Fruit fly (Drosophila melanogaster) whole organism, embryonic: ENCODE data around the gene CG9114.

ENCODE experiments used
- ATbp ChIP-seq: fragments of 200-800 bp; sonication (Bioruptor generic); optimal IDR thresholded peaks from 2 replicates; lab custom pipeline; 2017; ENCODE audit warnings: missing biosample characterization, mild to moderate bottlenecking, missing genetic modification characterization, missing genetic modification reagents
- Abd-B ChIP-seq: fragments of 200-800 bp; sonication (Bioruptor generic); optimal IDR thresholded peaks from 2 replicates; lab custom pipeline; 2018; ENCODE audit warnings: missing biosample characterization, mild to moderate bottlenecking, missing genetic modification characterization, moderate library complexity
- Awh ChIP-seq: fragments of 200-800 bp; sonication (Bioruptor generic); IDR thresholded peaks from 2 replicates; pipeline ENCODE4, ENCODE4 v1.3.6; 2022; ENCODE audit warnings: missing biosample characterization, missing genetic modification characterization
- CG10321 ChIP-seq: fragments of 200-800 bp; sonication (Bioruptor generic); IDR thresholded peaks from 2 replicates; pipeline ENCODE4 v1.3.6; 2022; ENCODE audit warnings: missing biosample characterization, missing genetic modification characterization
- CG10462 ChIP-seq: fragments of 200-800 bp; sonication (Bioruptor generic); optimal IDR thresholded peaks from 2 replicates; lab custom pipeline; 2016; ENCODE audit warnings: missing biosample characterization, missing genetic modification characterization
- CG10654 ChIP-seq: fragments of 200-800 bp; sonication (Bioruptor generic); optimal IDR thresholded peaks from 2 replicates; lab custom pipeline; 2016; ENCODE audit warnings: missing biosample characterization, missing genetic modification characterization
- CG11456 ChIP-seq: fragments of 200-800 bp; sonication (Bioruptor generic); IDR thresholded peaks from 3 replicates; pipeline ENCODE4 v1.3.6; 2022; ENCODE audit warnings: missing biosample characterization, missing genetic modification characterization
- CG15011 ChIP-seq: fragments of 200-800 bp; sonication (Bioruptor generic); optimal IDR thresholded peaks from 3 replicates; lab custom pipeline; 2018; ENCODE audit warnings: missing biosample characterization, mild to moderate bottlenecking, missing genetic modification characterization
- CG16779 ChIP-seq: fragments of 200-800 bp; sonication (Bioruptor generic); IDR thresholded peaks from 2 replicates; pipeline ENCODE4 v1.3.6; 2022; ENCODE audit warnings: missing biosample characterization, missing genetic modification characterization
- CG17361 ChIP-seq: fragments of 200-800 bp; sonication (Bioruptor generic); IDR thresholded peaks from 3 replicates; pipeline ENCODE4 v1.3.6; 2022; ENCODE audit warnings: missing biosample characterization, missing genetic modification characterization
- CG17612 ChIP-seq: fragments of 200-800 bp; sonication (Bioruptor generic); IDR thresholded peaks from 2 replicates; pipeline ENCODE4 v1.3.6; 2022; ENCODE audit warnings: missing biosample characterization, missing genetic modification characterization
- CG1832 ChIP-seq: fragments of 200-800 bp; sonication (Bioruptor generic); optimal IDR thresholded peaks from 2 replicates; lab custom pipeline; 2017; ENCODE audit warnings: missing biosample characterization, mild to moderate bottlenecking, missing genetic modification characterization, inconsistent platforms
- CG32532 ChIP-seq: fragments of 200-800 bp; sonication (Bioruptor generic); IDR thresholded peaks from 2 replicates; pipeline ENCODE4 v1.3.6; 2022; ENCODE audit warnings: missing biosample characterization, missing genetic modification characterization
- CG33213 ChIP-seq: fragments of 200-800 bp; sonication (Bioruptor generic); optimal IDR thresholded peaks from 3 replicates; lab custom pipeline; 2016; ENCODE audit warnings: missing biosample characterization, missing genetic modification characterization
- CG4820 ChIP-seq: fragments of 200-800 bp; sonication (Bioruptor generic); optimal IDR thresholded peaks from 3 replicates; lab custom pipeline; 2016; ENCODE audit warnings: missing biosample characterization, missing genetic modification characterization
- CG5953 ChIP-seq: fragments of 200-800 bp; sonication (Bioruptor generic); IDR thresholded peaks from 2 replicates; pipeline ENCODE4 v1.3.6; 2022; ENCODE audit warnings: missing biosample characterization, missing genetic modification characterization
- CG6765 ChIP-seq: fragments of 200-800 bp; sonication (Bioruptor generic); optimal IDR thresholded peaks from 3 replicates; lab custom pipeline; 2017; ENCODE audit warnings: missing biosample characterization, mild to moderate bottlenecking, missing genetic modification characterization
- CG7357 ChIP-seq: fragments of 200-800 bp; sonication (Bioruptor generic); IDR thresholded peaks from 3 replicates; pipeline ENCODE4 v1.3.6; 2022; ENCODE audit warnings: missing biosample characterization, missing genetic modification characterization
- CkIIα-i1 ChIP-seq: fragments of 200-800 bp; sonication (Bioruptor generic); IDR thresholded peaks from 2 replicates; pipeline ENCODE4 v1.3.6; 2022; ENCODE audit warnings: missing biosample characterization, missing genetic modification characterization
- Drgx ChIP-seq: fragments of 200-800 bp; sonication (Bioruptor generic); IDR thresholded peaks from 2 replicates; pipeline ENCODE4 v1.3.6; 2022; ENCODE audit warnings: missing biosample characterization, missing genetic modification characterization
- HLH54F ChIP-seq: fragments of 200-800 bp; sonication (Bioruptor generic); optimal IDR thresholded peaks from 3 replicates; lab custom pipeline; 2016; ENCODE audit warnings: missing biosample characterization, missing genetic modification characterization
- Hr51 ChIP-seq, 2 experiments: fragments of 200-800 bp; sonication (Bioruptor generic); optimal IDR thresholded peaks; 2 replicates in 1 of 2; 3 replicates in 1 of 2; lab custom pipeline; 2016 to 2018; ENCODE audit warnings: missing biosample characterization in 2 of 2, missing genetic modification characterization in 2 of 2, mild to moderate bottlenecking in 1 of 2, moderate library complexity in 1 of 2
- Kr ChIP-seq: fragments of 200-800 bp; sonication (Bioruptor generic); optimal IDR thresholded peaks from 2 replicates; lab custom pipeline; 2017; ENCODE audit warnings: missing biosample characterization, mild to moderate bottlenecking, missing genetic modification characterization
- Myb ChIP-seq: fragments of 200-800 bp; sonication (Bioruptor generic); optimal IDR thresholded peaks from 2 replicates; lab custom pipeline; 2016; ENCODE audit warnings: missing biosample characterization, missing genetic modification characterization
- Ptx1 ChIP-seq: fragments of 200-800 bp; sonication (Bioruptor generic); IDR thresholded peaks from 2 replicates; pipeline ENCODE4 v1.3.6; 2022; ENCODE audit warnings: missing biosample characterization, missing genetic modification characterization
- Sox102F ChIP-seq: fragments of 200-800 bp; sonication (Bioruptor generic); optimal IDR thresholded peaks from 2 replicates; lab custom pipeline; 2018; ENCODE audit warnings: missing biosample characterization, mild to moderate bottlenecking, missing genetic modification characterization, moderate library complexity
- Trl ChIP-seq, 3 experiments: fragments of >200 bp in 2 of 3; fragments of 200-800 bp in 1 of 3; sonication (Bioruptor generic) in 1 of 3; optimal IDR thresholded peaks; 2 replicates in 1 of 3; 3 replicates in 2 of 3; lab custom pipeline; 2016 to 2017; ENCODE audit warnings: missing biosample characterization in 1 of 3, missing genetic modification characterization in 1 of 3
- Xrp1 ChIP-seq: fragments of 200-800 bp; sonication (Bioruptor generic); IDR thresholded peaks from 2 replicates; pipeline ENCODE4 v1.3.6; 2022; ENCODE audit warnings: missing biosample characterization, missing genetic modification characterization
- bowl ChIP-seq: fragments of 200-800 bp; sonication (Bioruptor generic); IDR thresholded peaks from 2 replicates; pipeline ENCODE4 v1.3.6; 2022; ENCODE audit warnings: missing biosample characterization, missing genetic modification characterization
- corto ChIP-seq: fragments of 200-800 bp; sonication (Bioruptor generic); optimal IDR thresholded peaks from 2 replicates; lab custom pipeline; 2016; ENCODE audit warnings: missing biosample characterization, mild to moderate bottlenecking, missing genetic modification characterization, moderate library complexity
- dimm ChIP-seq: fragments of 200-800 bp; sonication (Bioruptor generic); IDR thresholded peaks from 2 replicates; pipeline ENCODE4 v1.3.6; 2022; ENCODE audit warnings: missing biosample characterization, missing genetic modification characterization
- dpn ChIP-seq, 2 experiments: fragments of 200-800 bp; sonication (Bioruptor generic); optimal IDR thresholded peaks; 3 replicates each; lab custom pipeline; 2016; ENCODE audit warnings: missing biosample characterization in 2 of 2, missing genetic modification characterization in 2 of 2
- ems ChIP-seq: fragments of 200-800 bp; sonication (Bioruptor generic); optimal IDR thresholded peaks from 3 replicates; lab custom pipeline; 2016; ENCODE audit warnings: missing biosample characterization, missing genetic modification characterization
- exex ChIP-seq: fragments of 200-800 bp; sonication (Bioruptor generic); optimal IDR thresholded peaks from 4 replicates; lab custom pipeline; 2018; ENCODE audit warnings: missing biosample characterization, mild to moderate bottlenecking, missing genetic modification characterization, moderate library complexity
- ham ChIP-seq: fragments of 200-800 bp; sonication (Bioruptor generic); IDR thresholded peaks from 2 replicates; pipeline ENCODE4 v1.3.6; 2022; ENCODE audit warnings: missing biosample characterization, missing genetic modification characterization
- jumu ChIP-seq: fragments of 200-800 bp; sonication (Bioruptor generic); optimal IDR thresholded peaks from 3 replicates; lab custom pipeline; 2016; ENCODE audit warnings: missing biosample characterization, missing genetic modification characterization
- ken ChIP-seq: fragments of 200-800 bp; sonication (Bioruptor generic); IDR thresholded peaks from 3 replicates; pipeline ENCODE4 v1.3.6; 2022; ENCODE audit warnings: missing biosample characterization, missing genetic modification characterization
- klu ChIP-seq: fragments of 200-800 bp; sonication (Bioruptor generic); IDR thresholded peaks from 2 replicates; pipeline ENCODE4 v1.3.6; 2022; ENCODE audit warnings: missing biosample characterization, missing genetic modification characterization
- lov ChIP-seq, 2 experiments: fragments of 200-800 bp in 1 of 2; fragments of >200 bp in 1 of 2; sonication (Bioruptor generic) in 1 of 2; IDR thresholded peaks in 1 of 2; optimal IDR thresholded peaks in 1 of 2; 2 replicates in 1 of 2; 3 replicates in 1 of 2; pipeline versions ENCODE4 v1.3.6 to Lab custom; 2017 to 2022; ENCODE audit warnings: missing biosample characterization in 1 of 2, missing genetic modification characterization in 1 of 2
- onecut ChIP-seq: fragments of 200-800 bp; sonication (Bioruptor generic); IDR thresholded peaks from 2 replicates; pipeline ENCODE4 v1.3.6; 2022; ENCODE audit warnings: missing biosample characterization, missing genetic modification characterization
- pb ChIP-seq: fragments of 200-800 bp; sonication (Bioruptor generic); optimal IDR thresholded peaks from 3 replicates; lab custom pipeline; 2016; ENCODE audit warnings: missing biosample characterization, missing genetic modification characterization
- repo ChIP-seq: fragments of 200-800 bp; sonication (Bioruptor generic); optimal IDR thresholded peaks from 2 replicates; lab custom pipeline; 2016; ENCODE audit warnings: missing biosample characterization, missing genetic modification characterization
- rib ChIP-seq: fragments of 200-800 bp; sonication (Bioruptor generic); IDR thresholded peaks from 2 replicates; pipeline ENCODE4 v1.3.6; 2022; ENCODE audit warnings: missing biosample characterization, missing genetic modification characterization
- sc ChIP-seq, 3 experiments: fragments of >200 bp in 2 of 3; fragments of 200-800 bp in 1 of 3; sonication (Bioruptor generic) in 1 of 3; optimal IDR thresholded peaks; 2 replicates in 2 of 3; 3 replicates in 1 of 3; lab custom pipeline; 2017; ENCODE audit warnings: mild to moderate bottlenecking in 1 of 3, missing biosample characterization in 1 of 3, missing genetic modification characterization in 1 of 3, missing genetic modification reagents in 1 of 3
- sens ChIP-seq: fragments of 200-800 bp; sonication (Bioruptor generic); peaks from one replicate; lab custom pipeline; 2016; ENCODE audit warnings: missing biosample characterization, missing genetic modification characterization
- sim ChIP-seq: fragments of 200-800 bp; sonication (Bioruptor generic); IDR thresholded peaks from 2 replicates; pipeline ENCODE4 v1.3.6; 2022; ENCODE audit warnings: missing biosample characterization, missing genetic modification characterization
- stwl ChIP-seq: fragments of 200-800 bp; sonication (Bioruptor generic); optimal IDR thresholded peaks from 3 replicates; lab custom pipeline; 2018; ENCODE audit warnings: missing biosample characterization, mild to moderate bottlenecking, missing genetic modification characterization, moderate library complexity
- tna ChIP-seq: fragments of 200-800 bp; sonication (Bioruptor generic); IDR thresholded peaks from 2 replicates; pipeline ENCODE4 v1.3.6; 2022; ENCODE audit warnings: missing biosample characterization, missing genetic modification characterization; ENCODE audit not compliant: partially characterized antibody
- vfl ChIP-seq: fragments of 200-800 bp; sonication (Bioruptor generic); optimal IDR thresholded peaks from 2 replicates; lab custom pipeline; 2016; ENCODE audit warnings: missing biosample characterization, missing genetic modification characterization
- vnd ChIP-seq: fragments of 200-800 bp; sonication (Bioruptor generic); IDR thresholded peaks from 3 replicates; pipeline ENCODE4 v1.3.6; 2022; ENCODE audit warnings: missing biosample characterization, missing genetic modification characterization; ENCODE audit not compliant: partially characterized antibody
- zf30C ChIP-seq: fragments of 200-800 bp; sonication (Bioruptor generic); optimal IDR thresholded peaks from 3 replicates; lab custom pipeline; 2018; ENCODE audit warnings: missing biosample characterization, mild to moderate bottlenecking, missing genetic modification characterization

Gene CG9114

DNA sequence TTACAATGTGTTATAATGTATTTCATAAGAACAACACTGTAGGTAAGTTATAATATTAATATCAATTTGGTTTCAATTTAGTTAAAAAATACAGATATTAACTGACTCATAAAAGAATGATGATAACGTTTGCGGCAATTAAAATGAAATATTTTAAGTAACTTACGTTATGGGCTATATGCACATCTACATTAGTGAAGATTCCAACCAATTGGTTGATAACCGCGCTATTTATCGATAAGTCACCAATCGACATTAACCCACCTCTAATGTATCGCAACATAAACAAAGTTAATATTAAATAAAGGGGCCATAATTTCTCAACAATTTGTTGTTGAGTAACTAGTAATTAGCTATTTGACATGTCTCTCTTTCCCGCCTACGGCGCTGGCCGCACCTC, 40.2 kb downstream of the CG9114 start, which contains the start of gene CG5877 (continued):
- TF ChIP-seq exex (tag; lab: Kevin White, UChicago) (no peak), repo (GFP tag; lab: Kevin White, UChicago) (no peak), stwl (tag; lab: Kevin White, UChicago) (peak; percentile 14), CG33213 (GFP tag; lab: Kevin White, UChicago) (no peak), Ptx1 (GFP tag; lab: Robert Waterston, UW) (no peak), corto (GFP tag; lab: Kevin White, UChicago) (no peak), dpn (GFP tag; optimal IDR thresholded peaks at IDR 0.05; lab: Kevin White, UChicago) (no peak), vfl (GFP tag; lab: Kevin White, UChicago) (no peak), tna (GFP tag; lab: Robert Waterston, UW) (no peak), CG6765 (GFP tag; lab: Kevin White, UChicago) (no peak), bowl (no peak), CG1832 (GFP tag; lab: Kevin White, UChicago) (no peak), ken (GFP tag; lab: Robert Waterston, UW) (no peak), CG32532 (GFP tag; lab: Robert Waterston, UW) (no peak), CG11456 (GFP tag; lab: Robert Waterston, UW) (no peak), vnd (0 out of 3 replicates have a peak, but pooled peaks have one; percentile 25), Abd-B (GFP tag; lab: Kevin White, UChicago) (peak; percentile 40), Sox102F (GFP tag; lab: Kevin White, UChicago) (no peak), jumu (no peak), Kr (GFP tag; lab: Kevin White, UChicago) (no peak), CkIIα-i1 (GFP tag; lab: Robert Waterston, UW) (no peak), sc (optimal IDR thresholded peaks at IDR 0.05; lab: Kevin White, UChicago) (no peak), sc (GFP tag; optimal IDR thresholded peaks at IDR 0.05; lab: Kevin White, UChicago) (no peak), Hr51 (GFP tag; optimal IDR thresholded peaks at IDR 0.05; lab: Kevin White, UChicago) (no peak), CG7357 (GFP tag; lab: Robert Waterston, UW) (no peak), CG16779 (no peak), klu (GFP tag; lab: Robert Waterston, UW) (no peak), CG5953 (no peak), CG10321 (GFP tag; lab: Robert Waterston, UW) (no peak), ATbp (GFP tag; lab: Kevin White, UChicago) (no peak), Drgx (no peak), pb (GFP tag; lab: Kevin White, UChicago) (no peak), Trl (optimal IDR thresholded peaks at IDR 0.05; lab: Kevin White, UChicago) (no peak), Trl (GFP tag; optimal IDR thresholded peaks at IDR 0.05; lab: Kevin White, UChicago) (no peak), Awh (GFP tag; lab: Robert Waterston, UW) (no peak), rib (GFP tag; lab: Robert Waterston, UW) (no peak), Xrp1 (GFP tag; lab: Robert Waterston, UW) (no peak), sens (GFP tag; lab: Kevin White, UChicago) (no peak), CG10462 (no peak), ham (GFP tag; lab: Robert Waterston, UW) (no peak), lov (optimal IDR thresholded peaks at IDR 0.05; lab: Kevin White, UChicago) (no peak), lov (GFP tag; IDR thresholded peaks at IDR 0.05; lab: Robert Waterston, UW) (no peak), CG15011 (GFP tag; lab: Kevin White, UChicago) (no peak), zf30C (GFP tag; lab: Kevin White, UChicago) (no peak), HLH54F (GFP tag; lab: Kevin White, UChicago) (no peak), dimm (no peak), CG17361 (no peak), ems (no peak), CG10654 (no peak), CG17612 (GFP tag; lab: Robert Waterston, UW) (no peak), CG4820 (GFP tag; lab: Kevin White, UChicago) (no peak), sim (no peak), onecut (GFP tag; lab: Robert Waterston, UW) (no peak), Myb (GFP tag; lab: Kevin White, UChicago) (no peak)
